Worm (Caenorhabditis elegans): ENCODE data around the gene Y24F12A.1.

- TF ChIP-seq dao-5 (tag; optimal IDR thresholded peaks at IDR 0.05) (no peak), W03F9.2 (tag; optimal IDR thresholded peaks at IDR 0.05) (no peak)
Observed at ce11 chrIV:11627847-11628246, 22.8 kb downstream of the Y24F12A.1 start, which contains the start of gene lys-6.

Data from whole organism, L4/young adult.